Worm (Caenorhabditis elegans): ENCODE data around the gene K11D12.12.

DNA sequence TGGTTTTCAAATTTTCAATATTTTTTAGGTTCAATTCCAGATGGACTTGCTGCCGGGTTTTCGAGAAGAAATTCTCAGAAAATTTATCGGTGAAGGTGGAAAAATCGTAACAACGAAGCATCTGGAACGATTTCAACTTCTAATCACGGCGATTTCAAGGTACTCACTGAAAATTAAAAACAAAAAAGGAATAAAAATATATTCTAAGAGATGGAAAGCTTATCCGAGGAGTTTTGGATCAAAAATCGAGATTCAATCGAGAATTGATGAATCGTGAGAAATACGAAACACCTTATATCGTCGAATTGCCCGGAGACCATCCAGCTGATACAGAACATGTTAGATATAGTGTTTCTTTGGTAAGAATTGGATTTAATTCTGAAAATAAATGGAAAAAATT is at the start of gene K11D12.12:
- TF ChIP-seq ZK546.5 (tag; optimal IDR thresholded peaks at IDR 0.05) (no peak), nhr-76 (tag; optimal IDR thresholded peaks at IDR 0.05) (no peak), pha-4 (tag; optimal IDR thresholded peaks at IDR 0.05) (no peak), egl-27 (tag; optimal IDR thresholded peaks at IDR 0.05) (no peak), nhr-11 (tag; optimal IDR thresholded peaks at IDR 0.05) (no peak), unc-62 (GFP tag; optimal IDR thresholded peaks at IDR 0.05) (no peak), aly-2 (tag; optimal IDR thresholded peaks at IDR 0.05) (no peak)
